Worm (Caenorhabditis elegans) whole organism, L2 larva: ENCODE results near the gene C25H3.3.

Experiments used
- C34F6.9 ChIP-seq: fragments of 150-350 bp; optimal IDR thresholded peaks from 2 replicates; lab custom pipeline; 2014; ENCODE audit warnings: missing biosample characterization, missing genetic modification characterization
- F13H6.1 ChIP-seq: sonication (generic microtip); optimal IDR thresholded peaks from 2 replicates; lab custom pipeline; 2016; ENCODE audit warnings: missing genetic modification characterization, missing compliant biosample characterization
- R02D3.7 ChIP-seq: fragments of 150-350 bp; optimal IDR thresholded peaks from 2 replicates; lab custom pipeline; 2014; ENCODE audit warnings: missing biosample characterization, missing genetic modification characterization
- Y55F3AM.14 ChIP-seq: fragments of 200-800 bp; sonication (Bioruptor generic); optimal IDR thresholded peaks from 2 replicates; lab custom pipeline; 2018; ENCODE audit warnings: mild to moderate bottlenecking, missing genetic modification characterization, missing compliant biosample characterization
- ZK546.5 ChIP-seq: sonication (generic microtip); optimal IDR thresholded peaks from 2 replicates; lab custom pipeline; 2017; ENCODE audit warnings: missing biosample characterization, missing genetic modification characterization
- alr-1 ChIP-seq: fragments of 150-350 bp; optimal IDR thresholded peaks from 2 replicates; lab custom pipeline; 2014; ENCODE audit warnings: missing biosample characterization, missing genetic modification characterization
- aly-2 ChIP-seq: fragments of 150-350 bp; optimal IDR thresholded peaks from 2 replicates; lab custom pipeline; 2014; ENCODE audit warnings: missing biosample characterization, missing genetic modification characterization
- ama-1 ChIP-seq: fragments of 150-350 bp; optimal IDR thresholded peaks from 2 replicates; lab custom pipeline; 2018; ENCODE audit warnings: inconsistent platforms
- blmp-1 ChIP-seq: sonication (generic microtip); optimal IDR thresholded peaks from 2 replicates; lab custom pipeline; 2017; ENCODE audit warnings: missing genetic modification characterization, mild to moderate bottlenecking, missing compliant biosample characterization, antibody characterized with exemption, moderate library complexity; ENCODE audit not compliant: insufficient read depth
- ceh-16 ChIP-seq: fragments of 150-350 bp; optimal IDR thresholded peaks from 2 replicates; lab custom pipeline; 2014; ENCODE audit warnings: missing biosample characterization, missing genetic modification characterization
- ceh-82 ChIP-seq: fragments of 150-350 bp; optimal IDR thresholded peaks from 2 replicates; lab custom pipeline; 2014; ENCODE audit warnings: missing biosample characterization, missing genetic modification characterization
- crh-2 ChIP-seq: sonication (generic microtip); optimal IDR thresholded peaks from 2 replicates; lab custom pipeline; 2017; ENCODE audit warnings: missing biosample characterization, missing genetic modification characterization
- dmd-4 ChIP-seq: sonication (generic microtip); optimal IDR thresholded peaks from 2 replicates; lab custom pipeline; 2017; ENCODE audit warnings: missing biosample characterization, missing genetic modification characterization
- egl-27 ChIP-seq: sonication (generic microtip); optimal IDR thresholded peaks from 3 replicates; lab custom pipeline; 2017; ENCODE audit warnings: missing biosample characterization, missing genetic modification reagents, missing genetic modification characterization
- elt-1 ChIP-seq: fragments of 150-350 bp; optimal IDR thresholded peaks from 2 replicates; lab custom pipeline; 2014; ENCODE audit warnings: missing biosample characterization, missing genetic modification characterization
- elt-3 ChIP-seq: sonication (generic microtip); optimal IDR thresholded peaks from 2 replicates; lab custom pipeline; 2017; ENCODE audit warnings: missing biosample characterization, missing genetic modification characterization
- fos-1 ChIP-seq: fragments of 150-350 bp; optimal IDR thresholded peaks from 2 replicates; lab custom pipeline; 2014; ENCODE audit warnings: missing biosample characterization, missing genetic modification characterization
- gmeb-1 ChIP-seq: fragments of 150-350 bp; optimal IDR thresholded peaks from 2 replicates; lab custom pipeline; 2014; ENCODE audit warnings: missing biosample characterization, missing genetic modification characterization
- lin-11 ChIP-seq: fragments of 150-350 bp; sonication (generic microtip); optimal IDR thresholded peaks from 2 replicates; lab custom pipeline; 2014; ENCODE audit warnings: missing biosample characterization, missing genetic modification characterization, inconsistent platforms, mixed read lengths
- lin-13 ChIP-seq: fragments of 150-350 bp; optimal IDR thresholded peaks from 2 replicates; lab custom pipeline; 2014; ENCODE audit warnings: missing biosample characterization, missing genetic modification reagents, missing genetic modification characterization
- lin-39 ChIP-seq: fragments of 150-350 bp; optimal IDR thresholded peaks from 2 replicates; lab custom pipeline; 2014; ENCODE audit warnings: missing biosample characterization, missing genetic modification reagents, missing genetic modification characterization
- lsy-2 ChIP-seq, 2 experiments: fragments of 150-350 bp in 1 of 2; sonication (generic microtip) in 1 of 2; optimal IDR thresholded peaks; 2 replicates each; lab custom pipeline; 2014 to 2017; ENCODE audit warnings: missing biosample characterization in 2 of 2, missing genetic modification characterization in 2 of 2
- mab-5 ChIP-seq: fragments of 150-350 bp; optimal IDR thresholded peaks from 2 replicates; lab custom pipeline; 2014; ENCODE audit warnings: missing biosample characterization, missing genetic modification characterization
- mbf-1 ChIP-seq: sonication (generic microtip); optimal IDR thresholded peaks from 2 replicates; lab custom pipeline; 2017; ENCODE audit warnings: missing biosample characterization, missing genetic modification characterization
- mdl-1 ChIP-seq, 2 experiments: fragments of 150-350 bp in 1 of 2; sonication (generic microtip) in 1 of 2; optimal IDR thresholded peaks; 2 replicates each; lab custom pipeline; 2017; ENCODE audit warnings: missing biosample characterization in 2 of 2, missing genetic modification characterization in 2 of 2
- nhr-10 ChIP-seq: sonication (generic microtip); optimal IDR thresholded peaks from 2 replicates; lab custom pipeline; 2017; ENCODE audit warnings: missing biosample characterization, missing genetic modification characterization
- nhr-11 ChIP-seq: fragments of 150-350 bp; optimal IDR thresholded peaks from 2 replicates; lab custom pipeline; 2014; ENCODE audit warnings: missing biosample characterization, missing genetic modification characterization
- nhr-12 ChIP-seq: fragments of 150-350 bp; optimal IDR thresholded peaks from 2 replicates; lab custom pipeline; 2014; ENCODE audit warnings: missing biosample characterization, missing genetic modification characterization
- nhr-129 ChIP-seq: fragments of 150-350 bp; optimal IDR thresholded peaks from 2 replicates; lab custom pipeline; 2014; ENCODE audit warnings: missing biosample characterization, missing genetic modification characterization
- nhr-21 ChIP-seq: fragments of 150-350 bp; optimal IDR thresholded peaks from 2 replicates; lab custom pipeline; 2014; ENCODE audit warnings: missing biosample characterization, missing genetic modification characterization
- nhr-23 ChIP-seq: fragments of 150-350 bp; optimal IDR thresholded peaks from 2 replicates; lab custom pipeline; 2014; ENCODE audit warnings: missing biosample characterization, missing genetic modification reagents, missing genetic modification characterization
- nhr-237 ChIP-seq: fragments of 150-350 bp; optimal IDR thresholded peaks from 2 replicates; lab custom pipeline; 2014; ENCODE audit warnings: missing biosample characterization, missing genetic modification characterization
- nhr-25 ChIP-seq: fragments of 150-350 bp; sonication (generic microtip); optimal IDR thresholded peaks from 3 replicates; lab custom pipeline; 2014; ENCODE audit warnings: missing biosample characterization, missing genetic modification characterization
- nhr-6 ChIP-seq: fragments of 150-350 bp; optimal IDR thresholded peaks from 2 replicates; lab custom pipeline; 2014; ENCODE audit warnings: missing biosample characterization, missing genetic modification characterization
- nhr-77 ChIP-seq: fragments of 150-350 bp; optimal IDR thresholded peaks from 2 replicates; lab custom pipeline; 2014; ENCODE audit warnings: missing biosample characterization, missing genetic modification characterization
- peb-1 ChIP-seq: fragments of 150-350 bp; optimal IDR thresholded peaks from 2 replicates; lab custom pipeline; 2014; ENCODE audit warnings: missing biosample characterization, missing genetic modification characterization
- sem-4 ChIP-seq: fragments of 150-350 bp; optimal IDR thresholded peaks from 2 replicates; lab custom pipeline; 2014; ENCODE audit warnings: missing biosample characterization, missing genetic modification reagents, missing genetic modification characterization
- skn-1 ChIP-seq: sonication (generic microtip); optimal IDR thresholded peaks from 2 replicates; lab custom pipeline; 2017; ENCODE audit warnings: missing biosample characterization, missing genetic modification characterization
- sma-3 ChIP-seq: sonication (generic microtip); optimal IDR thresholded peaks from 2 replicates; lab custom pipeline; 2016; ENCODE audit warnings: missing genetic modification reagents, missing genetic modification characterization, missing compliant biosample characterization
- sma-9 ChIP-seq, 2 experiments: fragments of 150-350 bp in 1 of 2; sonication (generic microtip) in 1 of 2; optimal IDR thresholded peaks; 2 replicates each; lab custom pipeline; 2014 to 2016; ENCODE audit warnings: missing genetic modification characterization in 2 of 2, mild to moderate bottlenecking in 1 of 2, missing biosample characterization in 1 of 2, missing compliant biosample characterization in 1 of 2, missing genetic modification reagents in 1 of 2, moderate library complexity in 1 of 2
- snpc-4 ChIP-seq: fragments of 150-350 bp; optimal IDR thresholded peaks from 2 replicates; lab custom pipeline; 2014; ENCODE audit warnings: missing biosample characterization, missing genetic modification characterization
- unc-39 ChIP-seq: fragments of 150-350 bp; optimal IDR thresholded peaks from 2 replicates; lab custom pipeline; 2014; ENCODE audit warnings: missing biosample characterization, missing genetic modification characterization
- unc-55 ChIP-seq: fragments of 150-350 bp; sonication (generic microtip); optimal IDR thresholded peaks from 3 replicates; lab custom pipeline; 2014; ENCODE audit warnings: missing biosample characterization, missing genetic modification reagents, missing genetic modification characterization
- unc-62 ChIP-seq: fragments of 150-350 bp; optimal IDR thresholded peaks from 2 replicates; lab custom pipeline; 2014; ENCODE audit warnings: missing biosample characterization, missing genetic modification reagents, missing genetic modification characterization
- zag-1 ChIP-seq: fragments of 150-350 bp; optimal IDR thresholded peaks from 2 replicates; lab custom pipeline; 2014; ENCODE audit warnings: missing biosample characterization, missing genetic modification characterization
- ztf-1 ChIP-seq: fragments of 200-800 bp; sonication (Bioruptor generic); conservative IDR thresholded peaks from 2 replicates; pipeline ENCODE4 v1.3.6; 2022; ENCODE audit warnings: missing genetic modification characterization, missing compliant biosample characterization
- ztf-11 ChIP-seq: sonication (generic microtip); optimal IDR thresholded peaks from 2 replicates; lab custom pipeline; 2017; ENCODE audit warnings: missing biosample characterization, missing genetic modification characterization
- ztf-4 ChIP-seq: fragments of 150-350 bp; optimal IDR thresholded peaks from 2 replicates; lab custom pipeline; 2014; ENCODE audit warnings: missing biosample characterization, missing genetic modification characterization

C25H3.3 gene

ce11 chrII:5661735-5662177 lies 32.2 kb upstream of the C25H3.3 start:
- TF ChIP-seq egl-27 (peak; percentile 58), ceh-16 (tag; lab: Kevin White, UChicago) (peak; percentile 76), unc-39 (no peak), elt-3 (tag; lab: Kevin White, UChicago) (no peak), skn-1 (tag; lab: Kevin White, UChicago) (no peak), mbf-1 (tag; lab: Kevin White, UChicago) (no peak), unc-55 (GFP tag; lab: Kevin White, UChicago) (peak; percentile 63), nhr-10 (tag; lab: Kevin White, UChicago) (no peak), gmeb-1 (tag; lab: Kevin White, UChicago) (peak; percentile 60), nhr-129 (tag; lab: Kevin White, UChicago) (peak; percentile 95), ztf-1 (GFP tag; lab: Robert Waterston, UW) (0 out of 2 replicates have a peak, but pooled peaks have one; percentile 61), sem-4 (tag; lab: Kevin White, UChicago) (peak; percentile 61), lin-11 (tag; lab: Kevin White, UChicago) (peak; percentile 96), nhr-237 (tag; lab: Kevin White, UChicago) (no peak), nhr-21 (peak; percentile 88), ama-1 (lab: Kevin White, UChicago) (peak; percentile 99), sma-3 (GFP tag; lab: Kevin White, UChicago) (peak; percentile 74), sma-9 (GFP tag; optimal IDR thresholded peaks at IDR 0.05; lab: Kevin White, UChicago) (peak; percentile 86), sma-9 (tag; optimal IDR thresholded peaks at IDR 0.05; lab: Kevin White, UChicago) (no peak), ZK546.5 (tag; lab: Kevin White, UChicago) (no peak), lin-39 (tag; lab: Kevin White, UChicago) (peak; percentile 58), nhr-12 (tag; lab: Kevin White, UChicago) (no peak), nhr-6 (tag; lab: Kevin White, UChicago) (peak; percentile 80), ztf-11 (peak; percentile 50), peb-1 (no peak), ztf-4 (tag; lab: Kevin White, UChicago) (peak; percentile 98), mdl-1 (tag; optimal IDR thresholded peaks at IDR 0.05; lab: Kevin White, UChicago) (peak; percentile 57 to 79), nhr-25 (tag; lab: Kevin White, UChicago) (peak; percentile 45), aly-2 (tag; lab: Kevin White, UChicago) (no peak), nhr-77 (tag; lab: Kevin White, UChicago) (no peak), mab-5 (tag; lab: Kevin White, UChicago) (peak; percentile 77), fos-1 (tag; lab: Kevin White, UChicago) (peak; percentile 72), dmd-4 (no peak), nhr-11 (tag; lab: Kevin White, UChicago) (no peak), R02D3.7 (tag; lab: Kevin White, UChicago) (no peak), zag-1 (peak; percentile 93), alr-1 (tag; lab: Kevin White, UChicago) (no peak), lin-13 (GFP tag; lab: Kevin White, UChicago) (peak; percentile 91), nhr-23 (tag; lab: Kevin White, UChicago) (no peak), C34F6.9 (tag; lab: Kevin White, UChicago) (peak; percentile 86), Y55F3AM.14 (peak; percentile 95), ceh-82 (tag; lab: Kevin White, UChicago) (peak; percentile 80), blmp-1 (tag; lab: Kevin White, UChicago) (peak; percentile 15), F13H6.1 (tag; lab: Kevin White, UChicago) (peak; percentile 90), crh-2 (peak; percentile 84), elt-1 (tag; lab: Kevin White, UChicago) (no peak), lsy-2 (tag; optimal IDR thresholded peaks at IDR 0.05; lab: Kevin White, UChicago) (peak; percentile 74 to 86), snpc-4 (tag; lab: Kevin White, UChicago) (peak; percentile 66), unc-62 (GFP tag; lab: Kevin White, UChicago) (no peak)
- TF ChIP-seq, all 48 proteins: peak for 30
